Worm (Caenorhabditis elegans): ENCODE measurements around the gene F02E11.2.

F02E11.2 gene

DNA sequence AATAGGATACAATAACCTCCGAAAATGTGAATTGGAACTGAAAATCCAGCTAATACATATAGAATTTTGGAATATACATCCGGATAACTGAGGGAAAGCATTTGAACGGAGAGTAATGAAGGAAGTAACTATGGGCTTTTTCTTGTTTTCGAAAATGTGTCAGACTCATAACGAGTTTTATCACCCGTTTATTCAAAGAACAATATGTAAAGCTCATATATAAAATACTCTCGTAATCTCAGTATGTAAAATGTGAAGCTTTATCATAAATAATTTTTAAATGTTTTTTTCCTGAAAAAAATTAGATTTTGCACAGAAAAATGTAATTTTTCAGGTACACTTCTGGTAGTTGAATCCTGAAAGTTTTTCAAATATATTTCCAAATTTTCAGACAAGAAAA, 32.2 kb upstream of the F02E11.2 start, which contains the start of gene srh-297:
Gene srh-297 (minus strand): TSS at position 101 of the 400 bp plus-strand sequence.
- TF ChIP-seq mel-28 (tag; optimal IDR thresholded peaks at IDR 0.05; ENCODE audit: borderline replicate concordance): no peak
- TF ChIP-seq ztf-6 (GFP tag; IDR thresholded peaks at IDR 0.05): no peak
- TF ChIP-seq lsy-27 (tag; optimal IDR thresholded peaks at IDR 0.05; ENCODE audit: borderline replicate concordance, insufficient read depth): no peak
- TF ChIP-seq B0336.3 (GFP tag; IDR thresholded peaks at IDR 0.05): no peak
- TF ChIP-seq ceh-79 (tag; optimal IDR thresholded peaks at IDR 0.05): no peak
- no peak for TF ChIP-seq ztf-28 (GFP tag; IDR thresholded peaks at IDR 0.05)
- no peak for TF ChIP-seq nfyb-1 (GFP tag; IDR thresholded peaks at IDR 0.05)

DNA sequence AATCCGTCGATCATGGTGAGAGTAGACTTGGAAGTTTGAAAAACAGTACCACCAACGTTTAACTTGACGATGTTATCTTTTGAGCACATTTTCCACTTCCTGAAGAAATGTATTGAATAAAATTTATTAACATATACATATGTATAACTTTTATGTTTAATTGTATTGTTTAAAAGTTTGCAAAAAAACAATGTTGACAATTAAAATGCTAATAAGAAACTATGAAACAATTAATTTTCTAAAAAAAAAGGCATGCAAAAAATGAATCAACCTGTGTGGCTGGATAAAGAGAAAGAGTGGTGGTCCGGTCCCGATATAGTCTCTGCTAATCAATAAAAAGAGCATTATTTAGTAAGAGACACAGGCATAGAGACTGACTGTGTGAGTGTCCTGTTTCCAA, 27.9 kb upstream of the F02E11.2 start, which contains the start of gene C17F4.8:
Gene C17F4.8 (minus strand): TSS at position 101 of the 400 bp plus-strand sequence.
- TF ChIP-seq lsl-1 (GFP tag; optimal IDR thresholded peaks at IDR 0.05): no peak

DNA sequence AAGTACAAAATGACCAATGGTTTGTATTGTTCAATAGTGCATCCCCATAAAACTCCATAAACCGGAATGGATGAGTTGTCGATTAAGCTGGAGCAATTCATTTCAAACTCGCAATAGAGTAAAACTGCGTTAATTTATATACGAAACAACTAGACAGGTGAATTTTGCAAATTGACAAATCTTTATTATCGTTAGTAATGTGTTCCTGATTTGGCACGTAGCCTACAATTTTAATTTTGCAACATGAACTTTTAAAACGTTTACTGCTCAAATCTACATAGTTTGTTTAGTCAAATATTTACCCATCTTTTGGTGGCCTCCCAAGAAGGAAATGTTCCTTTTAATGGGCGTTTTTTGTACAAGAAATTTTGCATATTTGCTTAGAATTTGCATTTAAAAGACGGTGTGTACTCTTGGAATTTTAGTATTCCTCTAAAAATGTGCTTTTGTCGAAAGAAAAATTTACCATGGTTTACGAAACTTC, 25.5 kb upstream of the F02E11.2 start, which contains the start of the genes srz-67 and C17F4.11:
Gene srz-67 (minus strand): TSS at position 101 of the 484 bp plus-strand sequence.
Gene C17F4.11 (plus strand): TSS at position 434 of the 484 bp plus-strand sequence.
- TF ChIP-seq ztf-25 (GFP tag; IDR thresholded peaks at IDR 0.05): no peak
- no peak for TF ChIP-seq gei-17 (GFP tag; optimal IDR thresholded peaks at IDR 0.05)
- TF ChIP-seq madf-3 (GFP tag; IDR thresholded peaks at IDR 0.05): no peak
- TF ChIP-seq Y53G8AR.9 (GFP tag; conservative IDR thresholded peaks at IDR 0.05): no peak
- TF ChIP-seq K11D2.4 (GFP tag; IDR thresholded peaks at IDR 0.05): no peak

DNA sequence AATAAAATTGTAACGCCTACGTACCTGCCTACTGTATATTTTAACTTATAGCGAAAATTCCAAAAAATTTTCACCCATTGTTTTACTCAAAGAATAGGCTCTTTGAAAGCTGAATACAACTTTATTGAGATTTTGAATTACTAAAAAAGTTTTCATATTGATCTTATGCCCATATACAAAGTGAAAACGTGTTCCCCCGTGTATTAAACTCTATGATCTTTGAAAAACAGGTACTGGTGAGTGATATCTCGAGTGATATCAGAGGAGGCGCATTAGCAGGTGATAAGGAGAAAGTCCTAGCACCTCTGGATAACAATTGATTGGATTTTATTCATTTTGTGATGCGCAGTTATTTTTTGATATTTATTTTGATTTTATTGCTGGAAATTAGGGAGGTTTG, 22.4 kb upstream of the F02E11.2 start, which contains the start of gene C17F4.3:
Gene C17F4.3 (plus strand): TSS at position 301 of the 400 bp plus-strand sequence.
- TF ChIP-seq ceh-100 (GFP tag; IDR thresholded peaks at IDR 0.05): no peak
- no peak for TF ChIP-seq ztf-3 (GFP tag; optimal IDR thresholded peaks at IDR 0.05)
- TF ChIP-seq F22D6.2 (tag; optimal IDR thresholded peaks at IDR 0.05): no peak
- no peak for TF ChIP-seq Y95B8A.8 (GFP tag; IDR thresholded peaks at IDR 0.05)
- no peak for TF ChIP-seq snpc-4 (GFP tag; optimal IDR thresholded peaks at IDR 0.05)
- TF ChIP-seq snpc-4 (tag; optimal IDR thresholded peaks at IDR 0.05): no peak
- no peak for TF ChIP-seq ceh-58 (GFP tag; IDR thresholded peaks at IDR 0.05)
- TF ChIP-seq pha-4 (tag; optimal IDR thresholded peaks at IDR 0.05): no peak
- no peak for TF ChIP-seq D2030.7 (GFP tag; IDR thresholded peaks at IDR 0.05)
- no peak for TF ChIP-seq ztf-18 (tag; optimal IDR thresholded peaks at IDR 0.05)
- no peak for TF ChIP-seq B0261.1 (tag; optimal IDR thresholded peaks at IDR 0.05)
- TF ChIP-seq nfyb-1 (GFP tag; IDR thresholded peaks at IDR 0.05): no peak
- no peak for TF ChIP-seq fkh-3 (tag; optimal IDR thresholded peaks at IDR 0.05)

DNA sequence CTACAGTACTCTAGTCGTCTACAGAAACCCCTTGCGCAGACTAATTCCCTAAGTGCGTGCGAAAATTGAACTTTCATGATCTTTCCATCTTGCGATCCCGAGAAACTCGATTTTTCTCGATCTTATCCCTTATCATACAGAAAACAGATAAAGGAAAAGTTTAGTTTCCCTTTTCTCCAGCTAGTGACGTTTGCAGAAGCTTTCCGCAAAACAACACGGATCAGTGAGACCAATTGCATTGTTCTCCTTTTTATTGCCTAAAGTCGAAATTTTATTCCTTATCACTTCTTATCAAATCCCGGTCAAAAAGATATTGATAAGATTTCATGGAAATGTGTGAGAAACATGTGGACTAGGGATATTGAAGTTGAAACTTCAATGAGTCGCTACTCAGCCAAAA, 20.8 kb upstream of the F02E11.2 start:
- no peak for TF ChIP-seq lag-1 (GFP tag; IDR thresholded peaks at IDR 0.05)
- no peak for TF ChIP-seq tbx-9 (tag; optimal IDR thresholded peaks at IDR 0.05; ENCODE audit: borderline replicate concordance)
- TF ChIP-seq aptf-3 (GFP tag; IDR thresholded peaks at IDR 0.05): no peak
- no peak for TF ChIP-seq nhr-27 (tag; optimal IDR thresholded peaks at IDR 0.05)
- no peak for TF ChIP-seq snpc-1.3 (tag; optimal IDR thresholded peaks at IDR 0.05; ENCODE audit: insufficient read depth)
- no peak for TF ChIP-seq ztf-26 (tag; optimal IDR thresholded peaks at IDR 0.05)
- TF ChIP-seq ama-1 (optimal IDR thresholded peaks at IDR 0.05): no peak
- TF ChIP-seq ama-1 (GFP tag; optimal IDR thresholded peaks at IDR 0.05): no peak
- no peak for TF ChIP-seq lin-54 (GFP tag; optimal IDR thresholded peaks at IDR 0.05)
- no peak for TF ChIP-seq attf-6 (GFP tag; IDR thresholded peaks at IDR 0.05)
- TF ChIP-seq let-526 (GFP tag; IDR thresholded peaks at IDR 0.05): no peak
- TF ChIP-seq rec-8 (tag; optimal IDR thresholded peaks at IDR 0.05): no peak
- TF ChIP-seq F39B2.1 (GFP tag; IDR thresholded peaks at IDR 0.05): no peak
- no peak for TF ChIP-seq nfyb-1 (GFP tag; IDR thresholded peaks at IDR 0.05)
- TF ChIP-seq snpc-4 (GFP tag; optimal IDR thresholded peaks at IDR 0.05): no peak
- TF ChIP-seq snpc-4 (tag; optimal IDR thresholded peaks at IDR 0.05): no peak
- TF ChIP-seq akir-1 (GFP tag; optimal IDR thresholded peaks at IDR 0.05): no peak
